ENCODE assay signal across 5 worm cellular contexts in the genomic region with DNA sequence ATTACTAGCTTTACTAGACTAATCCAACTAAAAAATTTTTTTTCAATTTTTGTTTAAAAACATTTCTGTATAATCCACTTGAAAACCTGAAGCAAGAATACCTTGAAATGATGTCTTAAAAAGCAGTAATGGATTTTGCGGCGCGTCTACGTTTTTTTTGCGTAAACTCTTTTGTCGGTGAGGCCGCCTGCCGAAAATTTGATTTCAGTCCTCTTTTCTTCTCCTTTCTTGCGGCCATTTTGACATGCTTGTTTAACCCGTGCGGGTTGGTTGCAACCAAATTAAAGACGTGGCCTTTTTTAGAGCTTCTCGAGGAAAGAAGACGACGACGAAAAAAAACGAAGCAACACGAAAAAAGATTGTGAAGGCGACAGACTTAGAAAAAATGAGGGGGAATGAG.
TF ChIP-seq lines count a peak whose summit lies in the region.

No protein-coding gene starts in this region.

TF ChIP-seq in whole organism, L1 larva, 84 proteins besides CTCF, POLR2A, EP300 and RAD21 (continues in another document):
- no peak for TF ChIP-seq zip-4 (GFP tag; optimal IDR thresholded peaks at IDR 0.05; lab: Kevin White, UChicago)
- no peak for TF ChIP-seq isw-1 (GFP tag; IDR thresholded peaks at IDR 0.05; lab: Robert Waterston, UW)
- TF ChIP-seq skn-1 (tag; optimal IDR thresholded peaks at IDR 0.05; lab: Kevin White, UChicago), result no peak
- TF ChIP-seq ces-1 (GFP tag; optimal IDR thresholded peaks at IDR 0.05; lab: Kevin White, UChicago), result peak; percentile 12
- no peak for TF ChIP-seq efl-3 (GFP tag; optimal IDR thresholded peaks at IDR 0.05; lab: Kevin White, UChicago)
- TF ChIP-seq jun-1 (tag; optimal IDR thresholded peaks at IDR 0.05; lab: Kevin White, UChicago), result no peak
- TF ChIP-seq egl-13 (tag; optimal IDR thresholded peaks at IDR 0.05; lab: Kevin White, UChicago), result no peak
- TF ChIP-seq lin-14 (GFP tag; optimal IDR thresholded peaks at IDR 0.05; lab: Kevin White, UChicago), result peak; percentile 64
- TF ChIP-seq ceh-8 (GFP tag; optimal IDR thresholded peaks at IDR 0.05; lab: Kevin White, UChicago), result peak; percentile 8
- TF ChIP-seq swsn-7 (tag; optimal IDR thresholded peaks at IDR 0.05; lab: Kevin White, UChicago), result no peak
- TF ChIP-seq nhr-28 (tag; optimal IDR thresholded peaks at IDR 0.05; lab: Kevin White, UChicago), result no peak
- TF ChIP-seq mep-1 (tag; optimal IDR thresholded peaks at IDR 0.05; lab: Kevin White, UChicago), result no peak
- no peak for TF ChIP-seq nhr-90 (tag; optimal IDR thresholded peaks at IDR 0.05; lab: Kevin White, UChicago; ENCODE audit: poor library complexity)
- TF ChIP-seq rnt-1 (tag; optimal IDR thresholded peaks at IDR 0.05; lab: Kevin White, UChicago), result no peak
- no peak for TF ChIP-seq nhr-85 (tag; lab: Kevin White, UChicago)
- TF ChIP-seq mef-2 (tag; optimal IDR thresholded peaks at IDR 0.05; lab: Kevin White, UChicago), result no peak
- TF ChIP-seq dpl-1 (GFP tag; optimal IDR thresholded peaks at IDR 0.05; lab: Kevin White, UChicago), result no peak
- no peak for TF ChIP-seq ceh-63 (GFP tag; optimal IDR thresholded peaks at IDR 0.05; lab: Kevin White, UChicago)

TF ChIP-seq in whole organism, L3 larva, 47 proteins besides CTCF, POLR2A, EP300 and RAD21:
- no peak for TF ChIP-seq nhr-67 (tag; optimal IDR thresholded peaks at IDR 0.05; lab: Kevin White, UChicago)
- no peak for TF ChIP-seq pha-4 (tag; optimal IDR thresholded peaks at IDR 0.05; lab: Kevin White, UChicago)
- TF ChIP-seq fkh-10 (GFP tag; optimal IDR thresholded peaks at IDR 0.05; lab: Kevin White, UChicago), result peak; percentile 62
- no peak for TF ChIP-seq lsy-12 (tag; optimal IDR thresholded peaks at IDR 0.05; lab: Kevin White, UChicago)
- no peak for TF ChIP-seq ZK546.5 (tag; optimal IDR thresholded peaks at IDR 0.05; lab: Kevin White, UChicago)
- no peak for TF ChIP-seq daf-12 (tag; optimal IDR thresholded peaks at IDR 0.05; lab: Kevin White, UChicago)
- no peak for TF ChIP-seq elt-1 (tag; optimal IDR thresholded peaks at IDR 0.05; lab: Kevin White, UChicago)

TF ChIP-seq in whole organism, L4 larva, 104 proteins besides CTCF, POLR2A, EP300 and RAD21:
- TF ChIP-seq ceh-28 (tag; optimal IDR thresholded peaks at IDR 0.05; lab: Kevin White, UChicago) (no peak), zip-11 (GFP tag; IDR thresholded peaks at IDR 0.05; lab: Robert Waterston, UW) (no peak), madf-5 (GFP tag; IDR thresholded peaks at IDR 0.05; lab: Robert Waterston, UW) (no peak), egl-27 (tag; optimal IDR thresholded peaks at IDR 0.05; lab: Kevin White, UChicago) (no peak), ces-1 (GFP tag; optimal IDR thresholded peaks at IDR 0.05; lab: Kevin White, UChicago) (peak; percentile 23), cey-2 (tag; optimal IDR thresholded peaks at IDR 0.05; lab: Kevin White, UChicago; ENCODE audit: borderline replicate concordance, insufficient read depth) (no peak), fkh-10 (GFP tag; optimal IDR thresholded peaks at IDR 0.05; lab: Kevin White, UChicago) (peak; percentile 49), ztf-7 (tag; optimal IDR thresholded peaks at IDR 0.05; lab: Kevin White, UChicago) (no peak), F44E2.7 (GFP tag; IDR thresholded peaks at IDR 0.05; lab: Robert Waterston, UW) (no peak), nhr-42 (GFP tag; IDR thresholded peaks at IDR 0.05; lab: Robert Waterston, UW) (no peak)

TF ChIP-seq in whole organism, late embryonic, 69 proteins besides CTCF, POLR2A, EP300 and RAD21:
- TF ChIP-seq lin-11 (tag; optimal IDR thresholded peaks at IDR 0.05; lab: Kevin White, UChicago) (no peak), unc-42 (tag; optimal IDR thresholded peaks at IDR 0.05; lab: Kevin White, UChicago) (peak; percentile 94)

TF ChIP-seq in whole organism, mixed stage, embryonic, 35 proteins besides CTCF, POLR2A, EP300 and RAD21:
- no peak for TF ChIP-seq sptf-1 (tag; optimal IDR thresholded peaks at IDR 0.05; lab: Kevin White, UChicago)
- peak; percentile 73 for TF ChIP-seq ces-1 (GFP tag; optimal IDR thresholded peaks at IDR 0.05; lab: Kevin White, UChicago)

Comparison
In these comparisons a context has a peak if more than half of its experiments do, and no peak if none do; other contexts are left out.
1. Of the 29 proteins assayed by ChIP-seq in both whole organism, L4 larva and whole organism, L1 larva: peak only in whole organism, L4 larva: none; only in whole organism, L1 larva: none; in both: ces-1 and fkh-10; in neither: 27.